Worm (Caenorhabditis elegans) whole organism, L1 larva: ENCODE results near the gene gcy-7.

Experiments used
- C34B4.2 ChIP-seq: sonication (generic microtip); optimal IDR thresholded peaks from 2 replicates; lab custom pipeline; 2017; ENCODE audit warnings: mild to moderate bottlenecking, missing genetic modification characterization, missing compliant biosample characterization
- F16B12.6 ChIP-seq: fragments of 150-350 bp; optimal IDR thresholded peaks from 2 replicates; lab custom pipeline; 2014; ENCODE audit warnings: missing biosample characterization, missing genetic modification characterization
- Y116A8C.19 ChIP-seq: sonication (generic microtip); optimal IDR thresholded peaks from 2 replicates; lab custom pipeline; 2016; ENCODE audit warnings: missing compliant biosample characterization, missing genetic modification characterization, borderline replicate concordance
- aha-1 ChIP-seq: fragments of 150-350 bp; optimal IDR thresholded peaks from 2 replicates; lab custom pipeline; 2014; ENCODE audit warnings: missing biosample characterization, missing genetic modification characterization
- alr-1 ChIP-seq: fragments of 200-800 bp; sonication (Bioruptor generic); optimal IDR thresholded peaks from 2 replicates; lab custom pipeline; 2018; ENCODE audit warnings: borderline replicate concordance, mild to moderate bottlenecking, missing genetic modification characterization, missing compliant biosample characterization
- ama-1 ChIP-seq: fragments of 150-350 bp; optimal IDR thresholded peaks from 2 replicates; lab custom pipeline; 2014
- blmp-1 ChIP-seq: fragments of 150-350 bp; optimal IDR thresholded peaks from 2 replicates; lab custom pipeline; 2014; ENCODE audit warnings: missing biosample characterization, missing genetic modification characterization
- ceh-82 ChIP-seq, 3 experiments: fragments of 150-350 bp in 1 of 3; sonication (generic microtip) in 2 of 3; optimal IDR thresholded peaks; 2 replicates each; lab custom pipeline; 2014 to 2017; ENCODE audit warnings: missing biosample characterization in 3 of 3, missing genetic modification characterization in 3 of 3
- ceh-88 ChIP-seq: fragments of 200-800 bp; sonication (Bioruptor generic); IDR thresholded peaks from 2 replicates; pipeline ENCODE4 v1.3.6; 2022; ENCODE audit warnings: missing genetic modification characterization, missing compliant biosample characterization
- dpl-1 ChIP-seq, 3 experiments: fragments of 150-350 bp in 2 of 3; sonication (generic microtip) in 1 of 3; optimal IDR thresholded peaks; 2 replicates each; lab custom pipeline; 2014 to 2017; ENCODE audit warnings: missing biosample characterization in 3 of 3, missing genetic modification characterization in 3 of 3, missing genetic modification reagents in 3 of 3
- dsc-1 ChIP-seq: sonication (generic microtip); optimal IDR thresholded peaks from 2 replicates; lab custom pipeline; 2016; ENCODE audit warnings: mild to moderate bottlenecking, missing genetic modification characterization, missing compliant biosample characterization
- efl-1 ChIP-seq, 4 experiments: fragments of 150-350 bp; optimal IDR thresholded peaks in 3 of 4; peaks in 1 of 4; 1 replicate in 1 of 4; 2 replicates in 3 of 4; lab custom pipeline; 2014; ENCODE audit warnings: missing biosample characterization in 2 of 4, missing genetic modification characterization in 2 of 4, missing genetic modification reagents in 2 of 4
- egl-13 ChIP-seq: sonication (generic microtip); optimal IDR thresholded peaks from 2 replicates; lab custom pipeline; 2016; ENCODE audit warnings: missing genotype, missing genetic modification reagents, missing genetic modification characterization, missing compliant biosample characterization
- egl-27 ChIP-seq, 2 experiments: fragments of 150-350 bp in 1 of 2; sonication (generic microtip); optimal IDR thresholded peaks; 3 replicates each; lab custom pipeline; 2017 to 2018; ENCODE audit warnings: missing biosample characterization in 2 of 2, missing genetic modification characterization in 2 of 2, missing genetic modification reagents in 2 of 2
- ets-5 ChIP-seq: fragments of 200-800 bp; sonication (Bioruptor generic); IDR thresholded peaks from 2 replicates; pipeline ENCODE4 v1.3.6; 2022; ENCODE audit warnings: missing genetic modification characterization, missing compliant biosample characterization
- fkh-10 ChIP-seq: sonication (generic microtip); optimal IDR thresholded peaks from 2 replicates; lab custom pipeline; 2017; ENCODE audit warnings: missing biosample characterization, missing genetic modification reagents, missing genetic modification characterization
- fkh-4 ChIP-seq: sonication (generic microtip); optimal IDR thresholded peaks from 2 replicates; lab custom pipeline; 2016; ENCODE audit warnings: missing compliant biosample characterization, missing genetic modification characterization, borderline replicate concordance
- grh-1 ChIP-seq: fragments of 200-800 bp; sonication (Bioruptor generic); IDR thresholded peaks from 2 replicates; pipeline ENCODE4 v1.3.6; 2022; ENCODE audit warnings: missing genetic modification reagents, missing genetic modification characterization, missing compliant biosample characterization
- hlh-4 ChIP-seq: sonication (generic microtip); optimal IDR thresholded peaks from 2 replicates; lab custom pipeline; 2016; ENCODE audit warnings: mild to moderate bottlenecking, missing genetic modification characterization, missing compliant biosample characterization
- hpl-2 ChIP-seq: fragments of 150-350 bp; optimal IDR thresholded peaks from 2 replicates; lab custom pipeline; 2014; ENCODE audit warnings: missing biosample characterization, missing genetic modification reagents, missing genetic modification characterization
- isw-1 ChIP-seq: fragments of 200-800 bp; sonication (Bioruptor generic); IDR thresholded peaks from 2 replicates; pipeline ENCODE4 v1.3.6; 2022; ENCODE audit warnings: missing genetic modification characterization, missing compliant biosample characterization
- lin-13 ChIP-seq: fragments of 150-350 bp; optimal IDR thresholded peaks from 2 replicates; lab custom pipeline; 2014; ENCODE audit warnings: missing biosample characterization, missing genetic modification reagents, missing genetic modification characterization
- lin-14 ChIP-seq: fragments of 200-800 bp; sonication (Bioruptor generic); optimal IDR thresholded peaks from 2 replicates; lab custom pipeline; 2018; ENCODE audit warnings: mild to moderate bottlenecking, missing genetic modification characterization, moderate library complexity, missing compliant biosample characterization
- lin-15B ChIP-seq: fragments of 150-350 bp; sonication (generic microtip); optimal IDR thresholded peaks from 3 replicates; lab custom pipeline; 2014; ENCODE audit warnings: missing biosample characterization, missing genetic modification characterization
- lir-3 ChIP-seq: sonication (generic microtip); optimal IDR thresholded peaks from 2 replicates; lab custom pipeline; 2016; ENCODE audit warnings: mild to moderate bottlenecking, missing genetic modification characterization, moderate library complexity, missing compliant biosample characterization; ENCODE audit not compliant: poor library complexity
- mef-2 ChIP-seq: fragments of 150-350 bp; optimal IDR thresholded peaks from 2 replicates; lab custom pipeline; 2014; ENCODE audit warnings: missing biosample characterization, missing genetic modification characterization
- nhr-11 ChIP-seq: fragments of 150-350 bp; optimal IDR thresholded peaks from 2 replicates; lab custom pipeline; 2014; ENCODE audit warnings: missing biosample characterization, missing genetic modification characterization
- nhr-19 ChIP-seq: fragments of 200-800 bp; sonication (Bioruptor generic); conservative IDR thresholded peaks from 2 replicates; pipeline ENCODE4 v1.3.6; 2022; ENCODE audit warnings: missing genetic modification characterization, missing compliant biosample characterization
- nhr-20 ChIP-seq: sonication (generic microtip); optimal IDR thresholded peaks from 2 replicates; lab custom pipeline; 2016; ENCODE audit warnings: mild to moderate bottlenecking, missing genetic modification characterization, missing compliant biosample characterization
- nhr-28 ChIP-seq: fragments of 150-350 bp; optimal IDR thresholded peaks from 2 replicates; lab custom pipeline; 2014; ENCODE audit warnings: missing biosample characterization, missing genetic modification characterization
- nhr-71 ChIP-seq: sonication (generic microtip); optimal IDR thresholded peaks from 2 replicates; lab custom pipeline; 2016; ENCODE audit warnings: mild to moderate bottlenecking, missing genetic modification characterization, moderate library complexity, missing compliant biosample characterization
- nhr-90 ChIP-seq: sonication (generic microtip); optimal IDR thresholded peaks from 2 replicates; lab custom pipeline; 2016; ENCODE audit warnings: mild to moderate bottlenecking, missing genetic modification characterization, missing compliant biosample characterization; ENCODE audit not compliant: poor library complexity
- pqm-1 ChIP-seq: sonication (generic microtip); optimal IDR thresholded peaks from 3 replicates; lab custom pipeline; 2017; ENCODE audit warnings: missing biosample characterization, missing genetic modification characterization
- skn-1 ChIP-seq: fragments of 150-350 bp; optimal IDR thresholded peaks from 2 replicates; lab custom pipeline; 2014; ENCODE audit warnings: missing biosample characterization, missing genetic modification characterization
- snpc-4 ChIP-seq: fragments of 150-350 bp; optimal IDR thresholded peaks from 2 replicates; lab custom pipeline; 2014; ENCODE audit warnings: missing biosample characterization, missing genetic modification characterization
- sptf-1 ChIP-seq: fragments of 150-350 bp; optimal IDR thresholded peaks from 2 replicates; lab custom pipeline; 2014; ENCODE audit warnings: missing biosample characterization, missing genetic modification characterization
- sup-37 ChIP-seq: fragments of 200-800 bp; sonication (Bioruptor generic); optimal IDR thresholded peaks from 2 replicates; lab custom pipeline; 2018; ENCODE audit warnings: mild to moderate bottlenecking, missing genetic modification characterization, missing compliant biosample characterization
- tbx-2 ChIP-seq: sonication (generic microtip); optimal IDR thresholded peaks from 2 replicates; lab custom pipeline; 2016; ENCODE audit warnings: missing genetic modification characterization, missing compliant biosample characterization
- unc-130 ChIP-seq: fragments of 150-350 bp; optimal IDR thresholded peaks from 2 replicates; lab custom pipeline; 2017; ENCODE audit warnings: missing biosample characterization, missing genetic modification characterization, inconsistent platforms
- unc-62 ChIP-seq: fragments of 150-350 bp; optimal IDR thresholded peaks from 2 replicates; lab custom pipeline; 2014; ENCODE audit warnings: missing biosample characterization, missing genetic modification reagents, missing genetic modification characterization
- unc-86 ChIP-seq: sonication (generic microtip); optimal IDR thresholded peaks from 2 replicates; lab custom pipeline; 2016; ENCODE audit warnings: missing genetic modification characterization, missing compliant biosample characterization
- unc-98 ChIP-seq: fragments of 200-800 bp; sonication (Bioruptor generic); IDR thresholded peaks from 2 replicates; pipeline ENCODE4 v1.3.6; 2022; ENCODE audit warnings: missing genetic modification characterization, missing compliant biosample characterization
- xbp-1 ChIP-seq: sonication (generic microtip); optimal IDR thresholded peaks from 2 replicates; lab custom pipeline; 2016; ENCODE audit warnings: missing genetic modification characterization, missing compliant biosample characterization
- zag-1 ChIP-seq: fragments of 150-350 bp; optimal IDR thresholded peaks from 2 replicates; lab custom pipeline; 2014; ENCODE audit warnings: missing biosample characterization, missing genetic modification characterization

The gcy-7 gene

DNA sequence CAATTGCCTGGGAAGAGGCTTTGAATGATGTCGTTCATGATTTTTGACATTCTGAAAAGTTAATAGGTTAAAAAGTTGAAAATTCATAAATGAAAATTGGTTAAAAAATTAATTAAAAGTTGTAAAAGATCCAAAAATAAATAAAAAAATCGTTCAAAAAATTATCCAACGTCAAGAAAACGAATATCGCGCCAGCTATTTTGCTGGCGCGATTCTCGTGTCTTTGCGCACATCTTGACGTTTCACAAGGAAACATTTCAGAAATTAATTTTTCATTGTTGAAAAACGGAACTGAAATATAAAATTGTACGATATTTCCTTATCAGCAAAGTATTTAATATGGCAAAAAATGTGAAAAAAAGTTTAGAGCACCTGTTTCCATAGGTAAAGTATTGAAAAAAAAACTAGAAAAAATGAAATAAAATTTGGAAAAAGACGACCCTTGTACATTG, 28.0 kb upstream of the gcy-7 start, which contains the start of gene mpdu-1 (continued):
- TF ChIP-seq ceh-82 (tag; optimal IDR thresholded peaks at IDR 0.05; lab: Kevin White, UChicago): peak; percentile 53 to 83 (median 58)
- TF ChIP-seq unc-86 (tag; lab: Kevin White, UChicago): peak; percentile 30
- peak; percentile 78 for TF ChIP-seq nhr-20 (tag; lab: Kevin White, UChicago)
- TF ChIP-seq dpl-1 (GFP tag; optimal IDR thresholded peaks at IDR 0.05; lab: Kevin White, UChicago): peak; percentile 64 to 81 (median 75)
- no peak for TF ChIP-seq mef-2 (tag; lab: Kevin White, UChicago)
- TF ChIP-seq aha-1 (tag; lab: Kevin White, UChicago): no peak
- peak; percentile 89 for TF ChIP-seq snpc-4 (tag; lab: Kevin White, UChicago)
- TF ChIP-seq tbx-2 (tag; lab: Kevin White, UChicago): peak; percentile 74
- TF ChIP-seq ceh-88 (GFP tag; lab: Robert Waterston, UW): no peak
- no peak for TF ChIP-seq nhr-28 (tag; lab: Kevin White, UChicago)
- peak; percentile 39 for TF ChIP-seq egl-13 (tag; lab: Kevin White, UChicago)
- peak; percentile 59 to 75 for TF ChIP-seq efl-1 (optimal IDR thresholded peaks at IDR 0.05; lab: Kevin White, UChicago)
- TF ChIP-seq efl-1 (GFP tag; optimal IDR thresholded peaks at IDR 0.05 in 1 of 2; lab: Kevin White, UChicago): peak; percentile 66 to 97
- TF ChIP-seq hpl-2: no peak
- no peak for TF ChIP-seq pqm-1
- TF ChIP-seq grh-1 (GFP tag; lab: Robert Waterston, UW): peak; percentile 34; the same call in 1 of the 2 replicates
- TF ChIP-seq F16B12.6: no peak
- no peak for TF ChIP-seq C34B4.2 (tag; lab: Kevin White, UChicago)
- peak; percentile 8 for TF ChIP-seq lin-15B (tag; lab: Kevin White, UChicago)
- no peak for TF ChIP-seq ama-1 (lab: Kevin White, UChicago)
- no peak for TF ChIP-seq Y116A8C.19 (tag; lab: Kevin White, UChicago)
- TF ChIP-seq sup-37 (GFP tag; lab: Kevin White, UChicago): no peak
- TF ChIP-seq ets-5 (GFP tag; lab: Robert Waterston, UW): no peak
- TF ChIP-seq sptf-1 (tag; lab: Kevin White, UChicago): no peak
- TF ChIP-seq nhr-19 (GFP tag; lab: Robert Waterston, UW): peak; percentile 77
- TF ChIP-seq isw-1: no peak
- no peak for TF ChIP-seq lin-14 (GFP tag; lab: Kevin White, UChicago)
- no peak for TF ChIP-seq nhr-11 (tag; lab: Kevin White, UChicago)
- TF ChIP-seq zag-1 (tag; lab: Kevin White, UChicago): no peak
- no peak for TF ChIP-seq hlh-4 (tag; lab: Kevin White, UChicago)
- peak; percentile 24 for TF ChIP-seq lin-13 (GFP tag; lab: Kevin White, UChicago)
- no peak for TF ChIP-seq lir-3
- peak; percentile 72 for TF ChIP-seq blmp-1 (tag; lab: Kevin White, UChicago)
- peak; percentile 31 for TF ChIP-seq unc-130 (tag; lab: Kevin White, UChicago)
- peak; percentile 22 for TF ChIP-seq skn-1 (tag; lab: Kevin White, UChicago)
- peak; percentile 80 for TF ChIP-seq nhr-71
- TF ChIP-seq unc-62 (GFP tag; lab: Kevin White, UChicago): no peak

DNA sequence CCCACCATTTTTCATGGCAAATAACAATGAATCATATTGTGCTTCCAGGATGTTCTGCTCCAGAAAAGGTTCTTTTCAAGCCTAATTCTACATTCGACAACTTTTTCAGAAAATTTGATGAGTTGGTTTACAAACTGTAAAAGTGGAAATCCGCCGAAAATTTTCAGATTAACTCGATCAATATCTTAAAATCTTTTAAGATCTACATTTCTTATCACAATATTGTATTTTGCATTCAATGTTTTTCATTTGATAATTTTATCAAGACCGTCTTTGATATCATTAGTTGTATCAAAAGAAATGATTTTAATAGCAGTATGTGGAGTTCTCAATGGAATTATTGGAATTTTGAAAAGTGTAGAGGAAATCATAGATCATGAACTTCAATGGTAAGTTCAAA, 27.4 kb upstream of the gcy-7 start, which contains the start of gene F38E1.6:
Gene F38E1.6 (plus strand): TSS at position 301 of the 400 bp plus-strand sequence.
- TF ChIP-seq fkh-10 (GFP tag; lab: Kevin White, UChicago): no peak
- TF ChIP-seq alr-1 (tag; lab: Kevin White, UChicago): peak; percentile 38
- TF ChIP-seq, all 84 proteins: peak for 1

DNA sequence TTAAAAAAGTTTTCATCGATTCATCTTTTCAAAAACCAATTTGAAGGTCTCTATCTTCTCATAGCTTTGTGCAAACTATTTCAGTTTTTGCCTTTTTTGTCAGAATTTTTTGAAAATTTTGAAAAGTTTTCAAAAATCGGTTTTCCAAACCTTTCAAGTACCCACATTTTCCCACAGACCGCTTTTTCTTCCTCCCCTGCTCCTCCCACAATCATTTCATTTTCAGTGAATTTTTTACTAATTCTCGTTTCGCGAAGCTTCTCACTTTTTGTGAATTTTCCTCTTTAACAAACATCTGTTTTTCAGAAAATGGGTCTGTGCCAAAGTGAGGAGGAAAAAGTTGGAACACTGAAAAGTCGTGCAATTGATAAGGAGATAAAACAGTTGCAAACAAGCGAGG, 16.5 kb upstream of the gcy-7 start, which contains the start of gene gpa-2:
Gene gpa-2 (plus strand): TSS at position 301 of the 400 bp plus-strand sequence.
- TF ChIP-seq lin-14 (GFP tag; lab: Kevin White, UChicago) (no peak), xbp-1 (no peak), nhr-90 (no peak), ceh-82 (tag; optimal IDR thresholded peaks at IDR 0.05; lab: Kevin White, UChicago) (no peak), sup-37 (GFP tag; lab: Kevin White, UChicago) (no peak), dsc-1 (tag; lab: Kevin White, UChicago) (no peak), Y116A8C.19 (tag; lab: Kevin White, UChicago) (no peak), fkh-4 (tag; lab: Kevin White, UChicago) (no peak), egl-27 (tag; optimal IDR thresholded peaks at IDR 0.05; lab: Kevin White, UChicago) (no peak), unc-98 (GFP tag; lab: Robert Waterston, UW) (no peak), C34B4.2 (tag; lab: Kevin White, UChicago) (no peak)
